Worm (Caenorhabditis elegans): Measurements from ENCODE around the gene sre-34.
A peak's percentile ranks its signal among the peaks of the same experiment; 100 is the strongest.

The sre-34 gene

DNA sequence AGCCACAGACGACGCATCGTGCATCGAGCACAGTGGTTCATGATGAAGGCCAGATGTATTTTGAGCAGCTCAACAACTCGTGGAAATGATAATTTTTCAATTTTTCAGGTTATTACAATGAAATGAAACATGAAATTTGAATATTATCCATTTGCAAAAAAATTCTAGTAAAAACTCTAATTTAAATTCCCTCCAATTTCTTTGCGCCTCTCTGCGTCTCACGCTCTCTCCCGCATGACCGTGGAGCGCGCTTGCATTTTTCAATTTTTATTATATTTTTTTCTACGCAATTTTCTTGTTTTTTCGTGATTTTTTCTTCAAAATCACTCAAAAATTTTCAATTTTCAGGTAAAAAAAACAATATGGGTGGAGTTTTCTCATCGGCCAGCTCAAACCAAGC, 9.5 kb downstream of the sre-34 start, which contains the start of gene tag-281:
Gene tag-281, plus strand, starts transcription at position 340 of the 400 bp plus-strand sequence.
- TF ChIP-seq ztf-11 (tag; optimal IDR thresholded peaks at IDR 0.05) (no peak), cnd-1 (tag; optimal IDR thresholded peaks at IDR 0.05) (no peak), ceh-83 (GFP tag; optimal IDR thresholded peaks at IDR 0.05) (no peak), pha-4 (tag; optimal IDR thresholded peaks at IDR 0.05) (peak; percentile 17), lin-32 (GFP tag; optimal IDR thresholded peaks at IDR 0.05) (no peak), unc-62 (GFP tag; optimal IDR thresholded peaks at IDR 0.05) (no peak), M03D4.4 (tag; optimal IDR thresholded peaks at IDR 0.05) (no peak), mls-2 (tag; optimal IDR thresholded peaks at IDR 0.05) (no peak), bed-3 (GFP tag; optimal IDR thresholded peaks at IDR 0.05) (no peak), tbx-8 (GFP tag; optimal IDR thresholded peaks at IDR 0.05) (no peak), lsy-2 (tag; optimal IDR thresholded peaks at IDR 0.05) (peak; percentile 82), drap-1 (GFP tag; optimal IDR thresholded peaks at IDR 0.05) (no peak), snpc-4 (tag; optimal IDR thresholded peaks at IDR 0.05) (no peak), ces-1 (GFP tag; optimal IDR thresholded peaks at IDR 0.05) (peak; percentile 70), lin-13 (tag; optimal IDR thresholded peaks at IDR 0.05) (peak; percentile 9), elt-3 (tag; optimal IDR thresholded peaks at IDR 0.05) (no peak), nhr-2 (tag; optimal IDR thresholded peaks at IDR 0.05) (peak; percentile 38), mep-1 (tag; optimal IDR thresholded peaks at IDR 0.05) (peak; percentile 72), elt-1 (tag; optimal IDR thresholded peaks at IDR 0.05; ENCODE audit: borderline replicate concordance, insufficient read depth) (no peak), nhr-237 (tag; optimal IDR thresholded peaks at IDR 0.05) (peak; percentile 54), unc-120 (tag; optimal IDR thresholded peaks at IDR 0.05; ENCODE audit: poor library complexity, severe bottlenecking) (no peak), ceh-43 (GFP tag; optimal IDR thresholded peaks at IDR 0.05) (no peak), flh-1 (GFP tag; optimal IDR thresholded peaks at IDR 0.05) (no peak), unc-39 (tag; optimal IDR thresholded peaks at IDR 0.05) (no peak), ceh-39 (tag; optimal IDR thresholded peaks at IDR 0.05) (peak; percentile 37), blmp-1 (tag; optimal IDR thresholded peaks at IDR 0.05) (no peak), hlh-1 (tag; optimal IDR thresholded peaks at IDR 0.05) (no peak), nhr-12 (tag; optimal IDR thresholded peaks at IDR 0.05) (no peak), sem-2 (GFP tag; optimal IDR thresholded peaks at IDR 0.05) (no peak), ham-2 (GFP tag; optimal IDR thresholded peaks at IDR 0.05) (no peak), nhr-76 (tag; optimal IDR thresholded peaks at IDR 0.05) (no peak), mab-5 (tag; optimal IDR thresholded peaks at IDR 0.05) (no peak), sptf-1 (tag; optimal IDR thresholded peaks at IDR 0.05) (peak; percentile 25), zip-8 (tag; optimal IDR thresholded peaks at IDR 0.05) (no peak), nhr-28 (tag; optimal IDR thresholded peaks at IDR 0.05) (no peak)

ce11 chrII:12460602-12461453, 10.9 kb downstream of the sre-34 start, which contains the start of gene tag-280:
Gene tag-280 (plus strand): TSS chrII:12460652.
- no peak for TF ChIP-seq nhr-28 (tag; optimal IDR thresholded peaks at IDR 0.05)
- TF ChIP-seq hlh-1 (tag; optimal IDR thresholded peaks at IDR 0.05) = no peak
- TF ChIP-seq mab-5 (tag; optimal IDR thresholded peaks at IDR 0.05) = no peak
- TF ChIP-seq unc-62 (GFP tag; optimal IDR thresholded peaks at IDR 0.05) = no peak
- TF ChIP-seq drap-1 (GFP tag; optimal IDR thresholded peaks at IDR 0.05) = no peak
- no peak for TF ChIP-seq nhr-237 (tag; optimal IDR thresholded peaks at IDR 0.05)
- no peak for TF ChIP-seq bed-3 (GFP tag; optimal IDR thresholded peaks at IDR 0.05)
- no peak for TF ChIP-seq nhr-2 (tag; optimal IDR thresholded peaks at IDR 0.05)
- TF ChIP-seq mls-2 (tag; optimal IDR thresholded peaks at IDR 0.05) = no peak
- TF ChIP-seq ces-1 (GFP tag; optimal IDR thresholded peaks at IDR 0.05) = no peak
- no peak for TF ChIP-seq elt-3 (tag; optimal IDR thresholded peaks at IDR 0.05)

- TF ChIP-seq lsy-2 (tag; optimal IDR thresholded peaks at IDR 0.05) = peak; percentile 12
- TF ChIP-seq ces-1 (GFP tag; optimal IDR thresholded peaks at IDR 0.05) = no peak
- peak; percentile 29 for TF ChIP-seq zip-8 (tag; optimal IDR thresholded peaks at IDR 0.05)
- no peak for TF ChIP-seq drap-1 (GFP tag; optimal IDR thresholded peaks at IDR 0.05)
- TF ChIP-seq ceh-39 (tag; optimal IDR thresholded peaks at IDR 0.05) = peak; percentile 66
These were observed 12.3 kb downstream of the sre-34 start, which contains the start of gene F15A4.2 for ce11 chrII:12462244-12462643. Gene F15A4.2 (plus strand): TSS chrII:12462544.
